Fruit fly (Drosophila melanogaster) whole organism, embryonic: Measurements from ENCODE around the gene caz.

Experiments used
- ATbp ChIP-seq: fragments of 200-800 bp; sonication (Bioruptor generic); optimal IDR thresholded peaks from 2 replicates; lab custom pipeline; 2017; ENCODE audit warnings: missing biosample characterization, mild to moderate bottlenecking, missing genetic modification characterization, missing genetic modification reagents
- Ada2b ChIP-seq: fragments of 200-800 bp; sonication (Bioruptor generic); IDR thresholded peaks from 2 replicates; pipeline ENCODE4 v1.3.6; 2022; ENCODE audit warnings: missing biosample characterization, missing genetic modification characterization
- Asciz ChIP-seq: fragments of 200-800 bp; sonication (Bioruptor generic); optimal IDR thresholded peaks from 2 replicates; lab custom pipeline; 2017; ENCODE audit warnings: missing biosample characterization, mild to moderate bottlenecking, missing genetic modification characterization, missing genetic modification reagents
- Atf6 ChIP-seq: fragments of 200-800 bp; sonication (Bioruptor generic); IDR thresholded peaks from 2 replicates; pipeline ENCODE4 v1.3.6; 2022; ENCODE audit warnings: missing biosample characterization, missing genetic modification characterization
- Bdp1 ChIP-seq: fragments of 200-800 bp; sonication (Bioruptor generic); optimal IDR thresholded peaks from 3 replicates; lab custom pipeline; 2016; ENCODE audit warnings: missing biosample characterization, missing genetic modification characterization
- CG1024 ChIP-seq: fragments of 200-800 bp; sonication (Bioruptor generic); IDR thresholded peaks from 2 replicates; pipeline ENCODE4 v1.3.6; 2022; ENCODE audit warnings: missing biosample characterization, missing genetic modification characterization
- CG10366 ChIP-seq: fragments of 200-800 bp; sonication (Bioruptor generic); IDR thresholded peaks from 2 replicates; pipeline ENCODE4 v1.3.6; 2022; ENCODE audit warnings: missing biosample characterization, missing genetic modification characterization
- CG10543 ChIP-seq: fragments of 200-800 bp; sonication (Bioruptor generic); optimal IDR thresholded peaks from 3 replicates; lab custom pipeline; 2017; ENCODE audit warnings: missing biosample characterization, mild to moderate bottlenecking, missing genetic modification characterization, moderate library complexity
- CG10565 ChIP-seq: fragments of 200-800 bp; sonication (Bioruptor generic); optimal IDR thresholded peaks from 3 replicates; lab custom pipeline; 2016; ENCODE audit warnings: missing biosample characterization, mild to moderate bottlenecking, missing genetic modification characterization
- CG12391 ChIP-seq: fragments of 200-800 bp; sonication (Bioruptor generic); optimal IDR thresholded peaks from 3 replicates; lab custom pipeline; 2018; ENCODE audit warnings: missing biosample characterization, mild to moderate bottlenecking, missing genetic modification characterization, moderate library complexity
- CG13296 ChIP-seq: fragments of 200-800 bp; sonication (Bioruptor generic); optimal IDR thresholded peaks from 3 replicates; lab custom pipeline; 2018; ENCODE audit warnings: missing biosample characterization, mild to moderate bottlenecking, missing genetic modification characterization
- CG15269 ChIP-seq: fragments of 200-800 bp; sonication (Bioruptor generic); optimal IDR thresholded peaks from 2 replicates; lab custom pipeline; 2018; ENCODE audit warnings: missing biosample characterization, mild to moderate bottlenecking, missing genetic modification characterization, moderate library complexity
- CG17568 ChIP-seq: fragments of 200-800 bp; sonication (Bioruptor generic); optimal IDR thresholded peaks from 2 replicates; lab custom pipeline; 2018; ENCODE audit warnings: missing biosample characterization, mild to moderate bottlenecking, missing genetic modification characterization, moderate library complexity
- CG17802 ChIP-seq: fragments of 200-800 bp; sonication (Bioruptor generic); optimal IDR thresholded peaks from 2 replicates; lab custom pipeline; 2018; ENCODE audit warnings: missing biosample characterization, mild to moderate bottlenecking, missing genetic modification characterization, moderate library complexity
- CG18011 ChIP-seq: fragments of 200-800 bp; sonication (Bioruptor generic); optimal IDR thresholded peaks from 2 replicates; lab custom pipeline; 2017; ENCODE audit warnings: missing biosample characterization, missing genetic modification characterization, mild to moderate bottlenecking, moderate library complexity, missing genotype
- CG1832 ChIP-seq: fragments of 200-800 bp; sonication (Bioruptor generic); optimal IDR thresholded peaks from 2 replicates; lab custom pipeline; 2017; ENCODE audit warnings: missing biosample characterization, mild to moderate bottlenecking, missing genetic modification characterization, inconsistent platforms
- CG3281 ChIP-seq: fragments of 200-800 bp; sonication (Bioruptor generic); optimal IDR thresholded peaks from 3 replicates; lab custom pipeline; 2017; ENCODE audit warnings: missing biosample characterization, mild to moderate bottlenecking, missing genetic modification characterization
- CG3838 ChIP-seq: fragments of 200-800 bp; sonication (Bioruptor generic); optimal IDR thresholded peaks from 3 replicates; lab custom pipeline; 2016; ENCODE audit warnings: missing biosample characterization, missing genetic modification characterization
- CG7372 ChIP-seq: fragments of 200-800 bp; sonication (Bioruptor generic); IDR thresholded peaks from 2 replicates; pipeline ENCODE4 v1.3.6; 2022; ENCODE audit warnings: missing biosample characterization, missing genetic modification characterization
- CG7839 ChIP-seq: fragments of 200-800 bp; sonication (Bioruptor generic); optimal IDR thresholded peaks from 3 replicates; lab custom pipeline; 2018; ENCODE audit warnings: missing biosample characterization, mild to moderate bottlenecking, missing genetic modification characterization, moderate library complexity
- CG7987 ChIP-seq: fragments of 200-800 bp; sonication (Bioruptor generic); optimal IDR thresholded peaks from 2 replicates; lab custom pipeline; 2018; ENCODE audit warnings: missing biosample characterization, mild to moderate bottlenecking, missing genetic modification characterization, moderate library complexity
- CG9609 ChIP-seq: fragments of 200-800 bp; sonication (Bioruptor generic); optimal IDR thresholded peaks from 3 replicates; lab custom pipeline; 2016; ENCODE audit warnings: missing biosample characterization, missing genetic modification characterization
- D ChIP-seq, 2 experiments: fragments of 200-800 bp in 1 of 2; fragments of >200 bp in 1 of 2; sonication (Bioruptor generic) in 1 of 2; optimal IDR thresholded peaks; 2 replicates in 1 of 2; 3 replicates in 1 of 2; lab custom pipeline; 2017; ENCODE audit warnings: mild to moderate bottlenecking in 1 of 2, missing biosample characterization in 1 of 2, missing genetic modification characterization in 1 of 2, missing genetic modification reagents in 1 of 2
- D19B ChIP-seq: fragments of 200-800 bp; sonication (Bioruptor generic); optimal IDR thresholded peaks from 2 replicates; lab custom pipeline; 2017; ENCODE audit warnings: missing biosample characterization, mild to moderate bottlenecking, missing genetic modification characterization
- Elba2 ChIP-seq: fragments of 200-800 bp; sonication (Bioruptor generic); optimal IDR thresholded peaks from 3 replicates; lab custom pipeline; 2016; ENCODE audit warnings: missing biosample characterization, missing genetic modification characterization
- Ets65A ChIP-seq: fragments of 200-800 bp; sonication (Bioruptor generic); peaks from one replicate; lab custom pipeline; 2016; ENCODE audit warnings: missing biosample characterization, missing genetic modification characterization
- Hr3 ChIP-seq: fragments of 200-800 bp; sonication (Bioruptor generic); optimal IDR thresholded peaks from 3 replicates; lab custom pipeline; 2016; ENCODE audit warnings: missing biosample characterization, missing genetic modification characterization
- MBD-R2 ChIP-seq: fragments of 200-800 bp; sonication (Bioruptor generic); IDR thresholded peaks from 2 replicates; pipeline ENCODE4 v1.3.6; 2022; ENCODE audit warnings: missing biosample characterization, missing genetic modification characterization
- Scr ChIP-seq: fragments of 200-800 bp; sonication (Bioruptor generic); IDR thresholded peaks from 2 replicates; pipeline ENCODE4 v1.3.6; 2022; ENCODE audit warnings: missing biosample characterization, missing genetic modification characterization; ENCODE audit not compliant: partially characterized antibody
- Sin3A ChIP-seq: fragments of >200 bp; optimal IDR thresholded peaks from 2 replicates; lab custom pipeline; 2018
- Six4 ChIP-seq: fragments of 200-800 bp; sonication (Bioruptor generic); optimal IDR thresholded peaks from 2 replicates; lab custom pipeline; 2016; ENCODE audit warnings: missing biosample characterization, missing genetic modification characterization
- Spps ChIP-seq: fragments of 200-800 bp; sonication (Bioruptor generic); optimal IDR thresholded peaks from 2 replicates; lab custom pipeline; 2018; ENCODE audit warnings: missing biosample characterization, mild to moderate bottlenecking, missing genetic modification characterization
- aop ChIP-seq: fragments of 200-800 bp; sonication (Bioruptor generic); IDR thresholded peaks from 2 replicates; pipeline ENCODE4 v1.3.6; 2022; ENCODE audit warnings: missing biosample characterization, missing genetic modification characterization
- ash1 ChIP-seq: fragments of 200-800 bp; sonication (Bioruptor generic); optimal IDR thresholded peaks from 2 replicates; lab custom pipeline; 2018; ENCODE audit warnings: missing biosample characterization, mild to moderate bottlenecking, missing genetic modification characterization
- da ChIP-seq: fragments of 200-800 bp; sonication (Bioruptor generic); optimal IDR thresholded peaks from 2 replicates; lab custom pipeline; 2016; ENCODE audit warnings: missing biosample characterization, missing genetic modification characterization
- dysf ChIP-seq: fragments of 200-800 bp; sonication (Bioruptor generic); IDR thresholded peaks from 3 replicates; pipeline ENCODE4 v1.3.6; 2022; ENCODE audit warnings: missing biosample characterization, missing genetic modification characterization
- hbn ChIP-seq: fragments of 200-800 bp; sonication (Bioruptor generic); IDR thresholded peaks from 2 replicates; pipeline ENCODE4 v1.3.6; 2022; ENCODE audit warnings: missing biosample characterization, missing genetic modification characterization; ENCODE audit not compliant: partially characterized antibody
- lbe ChIP-seq: fragments of 200-800 bp; sonication (Bioruptor generic); optimal IDR thresholded peaks from 2 replicates; lab custom pipeline; 2016; ENCODE audit warnings: missing biosample characterization, mild to moderate bottlenecking, missing genetic modification characterization
- lilli ChIP-seq: fragments of 200-800 bp; sonication (Bioruptor generic); optimal IDR thresholded peaks from 3 replicates; lab custom pipeline; 2016; ENCODE audit warnings: missing biosample characterization, missing genetic modification characterization
- lmd ChIP-seq: fragments of 200-800 bp; sonication (Bioruptor generic); IDR thresholded peaks from 2 replicates; pipeline ENCODE4 v1.3.6; 2022; ENCODE audit warnings: missing biosample characterization, missing genetic modification characterization
- onecut ChIP-seq: fragments of 200-800 bp; sonication (Bioruptor generic); IDR thresholded peaks from 2 replicates; pipeline ENCODE4 v1.3.6; 2022; ENCODE audit warnings: missing biosample characterization, missing genetic modification characterization
- p53 ChIP-seq: fragments of 200-800 bp; sonication (Bioruptor generic); optimal IDR thresholded peaks from 2 replicates; lab custom pipeline; 2016; ENCODE audit warnings: missing biosample characterization, missing genetic modification characterization
- pan ChIP-seq, 4 experiments: fragments of >200 bp in 3 of 4; fragments of 200-800 bp in 1 of 4; sonication (Bioruptor generic) in 1 of 4; optimal IDR thresholded peaks in 3 of 4; IDR thresholded peaks in 1 of 4; 2 replicates each; pipeline versions ENCODE4 v1.3.6 to Lab custom; 2017 to 2022; ENCODE audit warnings: missing biosample characterization in 2 of 4, missing genetic modification characterization in 2 of 4, mixed read lengths in 1 of 4
- ro ChIP-seq: fragments of 200-800 bp; sonication (Bioruptor generic); IDR thresholded peaks from 2 replicates; pipeline ENCODE4 v1.3.6; 2022; ENCODE audit warnings: missing biosample characterization, missing genetic modification characterization
- run ChIP-seq: fragments of 200-800 bp; sonication (Bioruptor generic); optimal IDR thresholded peaks from 3 replicates; lab custom pipeline; 2018; ENCODE audit warnings: missing biosample characterization, mild to moderate bottlenecking, missing genetic modification characterization
- sima ChIP-seq: fragments of 200-800 bp; sonication (Bioruptor generic); optimal IDR thresholded peaks from 2 replicates; lab custom pipeline; 2016; ENCODE audit warnings: missing biosample characterization, missing genetic modification characterization
- sisA ChIP-seq: fragments of 200-800 bp; sonication (Bioruptor generic); IDR thresholded peaks from 2 replicates; pipeline ENCODE4 v1.3.6; 2022; ENCODE audit warnings: missing biosample characterization, missing genetic modification characterization
- tx ChIP-seq: fragments of 200-800 bp; sonication (Bioruptor generic); optimal IDR thresholded peaks from 2 replicates; lab custom pipeline; 2016; ENCODE audit warnings: missing biosample characterization, missing genetic modification characterization

The caz gene

dm6 chrX:16278783-16279182 is 9.8 kb upstream of the caz start (continued):
- TF ChIP-seq CG17802 (tag; lab: Kevin White, UChicago) (peak; percentile 54), Elba2 (peak; percentile 20), CG10565 (GFP tag; lab: Kevin White, UChicago) (no peak), CG9609 (peak; percentile 61), ATbp (GFP tag; lab: Kevin White, UChicago) (peak; percentile 90), Sin3A (lab: Kevin White, UChicago) (no peak), Bdp1 (GFP tag; lab: Kevin White, UChicago) (peak; percentile 40), da (GFP tag; lab: Kevin White, UChicago) (no peak), Ets65A (GFP tag; lab: Kevin White, UChicago) (peak; percentile 85), CG12391 (tag; lab: Kevin White, UChicago) (peak; percentile 88)

- TF ChIP-seq ash1 (GFP tag; lab: Kevin White, UChicago), result peak; percentile 39
- TF ChIP-seq CG15269 (tag; lab: Kevin White, UChicago), result peak; percentile 80
- no peak for TF ChIP-seq CG18011 (GFP tag; lab: Kevin White, UChicago)
- TF ChIP-seq sima (GFP tag; lab: Kevin White, UChicago), result no peak
- peak; percentile 80 for TF ChIP-seq Atf6
- TF ChIP-seq D (optimal IDR thresholded peaks at IDR 0.05; lab: Kevin White, UChicago), result no peak
- TF ChIP-seq D (GFP tag; optimal IDR thresholded peaks at IDR 0.05; lab: Kevin White, UChicago), result peak; percentile 70
- peak; percentile 58 for TF ChIP-seq Six4 (GFP tag; lab: Kevin White, UChicago)
- peak; percentile 61 for TF ChIP-seq CG13296 (GFP tag; lab: Kevin White, UChicago)
- no peak for TF ChIP-seq CG3838 (GFP tag; lab: Kevin White, UChicago)
- TF ChIP-seq CG1024 (GFP tag; lab: Robert Waterston, UW), result peak; percentile 88
- TF ChIP-seq lmd (GFP tag; lab: Robert Waterston, UW), result peak; percentile 94
- TF ChIP-seq MBD-R2 (GFP tag; lab: Robert Waterston, UW), result peak; percentile 68
- peak; percentile 88 for TF ChIP-seq CG7839 (tag; lab: Kevin White, UChicago)
- peak; percentile 27 for TF ChIP-seq CG7987 (GFP tag; lab: Kevin White, UChicago)
- TF ChIP-seq D19B (GFP tag; lab: Kevin White, UChicago), result peak; percentile 61
- TF ChIP-seq Spps (tag; lab: Kevin White, UChicago), result no peak
- peak; percentile 85 for TF ChIP-seq onecut
- peak; percentile 85 for TF ChIP-seq Ada2b
- TF ChIP-seq tx (GFP tag; lab: Kevin White, UChicago), result peak; percentile 61
- TF ChIP-seq CG10366, result peak; percentile 94
- TF ChIP-seq ATbp (GFP tag; lab: Kevin White, UChicago), result peak; percentile 81
- peak; percentile 67 for TF ChIP-seq CG3281 (GFP tag; lab: Kevin White, UChicago)
- peak; percentile 77 for TF ChIP-seq ro (GFP tag; lab: Robert Waterston, UW)
- TF ChIP-seq aop, result no peak
- no peak for TF ChIP-seq CG1832
- no peak for TF ChIP-seq pan (optimal IDR thresholded peaks at IDR 0.05; lab: Kevin White, UChicago)
- peak in 1 of 2 experiments; percentile 88 for TF ChIP-seq pan (GFP tag; optimal IDR thresholded peaks at IDR 0.05 in 1 of 2, IDR thresholded peaks at IDR 0.05 in 1 of 2)
- TF ChIP-seq run (tag; lab: Kevin White, UChicago), result peak; percentile 52
- TF ChIP-seq dysf (GFP tag; lab: Robert Waterston, UW), result peak; percentile 93
- TF ChIP-seq hbn (GFP tag; lab: Robert Waterston, UW), result no peak
- TF ChIP-seq CG10543 (GFP tag; lab: Kevin White, UChicago), result peak; percentile 16
- TF ChIP-seq Hr3, result peak; percentile 85
- no peak for TF ChIP-seq CG17568 (GFP tag; lab: Kevin White, UChicago)
- peak; percentile 94 for TF ChIP-seq sisA (GFP tag; lab: Robert Waterston, UW)
- TF ChIP-seq CG7372 (GFP tag; lab: Robert Waterston, UW), result peak; percentile 89
- peak; percentile 77 for TF ChIP-seq p53 (GFP tag; lab: Kevin White, UChicago)
- peak; percentile 68 for TF ChIP-seq lbe
- peak; percentile 57 for TF ChIP-seq Asciz (GFP tag; lab: Kevin White, UChicago)
- peak; percentile 90 for TF ChIP-seq lilli (GFP tag; lab: Kevin White, UChicago)
- TF ChIP-seq Scr, result no peak
Observed at dm6 chrX:16279340-16279941, 9.2 kb upstream of the caz start.
